Worm (Caenorhabditis elegans): Measurements from ENCODE around the gene tsp-18.
A peak's percentile ranks its signal among the peaks of the same experiment; 100 is the strongest.
"Not testable (repeated sequence)": the region's sequence is repeated elsewhere in the genome, so short reads cannot be mapped to it uniquely, and the experiment has no call there.

tsp-18 gene

ce11 chrII:5876053-5876452 is 28.3 kb upstream of the tsp-18 start, which contains the start of gene F55C12.6:
Gene F55C12.6, minus strand, starts transcription at chrII:5876153.
- TF ChIP-seq lin-54 (GFP tag; optimal IDR thresholded peaks at IDR 0.05) (no peak), ceh-27 (GFP tag; optimal IDR thresholded peaks at IDR 0.05) (no peak), F52B5.7 (tag; optimal IDR thresholded peaks at IDR 0.05) (no peak), snpc-4 (GFP tag; optimal IDR thresholded peaks at IDR 0.05) (no peak), snpc-4 (tag; optimal IDR thresholded peaks at IDR 0.05) (no peak), dox-1 (GFP tag; IDR thresholded peaks at IDR 0.05) (no peak), Y67H2A.10 (GFP tag; conservative IDR thresholded peaks at IDR 0.05) (no peak), nfya-1 (tag; optimal IDR thresholded peaks at IDR 0.05; ENCODE audit: borderline replicate concordance, insufficient read depth) (no peak), die-1 (tag; optimal IDR thresholded peaks at IDR 0.05) (no peak), egrh-3 (GFP tag; IDR thresholded peaks at IDR 0.05) (no peak), Y56A3A.18 (GFP tag; IDR thresholded peaks at IDR 0.05) (no peak), rec-8 (tag; optimal IDR thresholded peaks at IDR 0.05) (no peak), Y53F4B.3 (GFP tag; IDR thresholded peaks at IDR 0.05) (no peak), athp-1 (tag; optimal IDR thresholded peaks at IDR 0.05) (no peak), pha-4 (tag; optimal IDR thresholded peaks at IDR 0.05) (no peak), B0035.1 (tag; optimal IDR thresholded peaks at IDR 0.05) (no peak), tbp1 (GFP tag; optimal IDR thresholded peaks at IDR 0.05) (no peak), nhr-27 (tag; optimal IDR thresholded peaks at IDR 0.05) (no peak)

DNA sequence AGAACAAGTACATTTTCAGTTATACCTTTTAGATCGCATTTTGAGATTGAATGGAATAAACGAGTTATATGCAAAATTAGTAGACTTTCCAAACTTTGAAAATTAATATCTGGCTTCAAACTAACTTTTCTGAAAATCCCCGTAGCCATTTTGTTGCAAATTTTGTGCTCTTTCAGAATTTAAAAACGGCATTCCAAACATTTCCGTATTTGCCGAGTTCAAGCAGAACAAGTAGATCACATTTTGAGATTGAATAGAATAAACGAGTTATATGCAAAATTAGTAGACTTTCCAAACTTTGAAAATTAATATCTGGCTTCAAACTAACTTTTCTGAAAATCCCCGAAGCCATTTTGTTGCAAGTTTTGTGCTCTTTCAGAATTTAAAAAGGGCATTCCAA is 27.8 kb upstream of the tsp-18 start, which contains the start of gene F55C12.2:
Gene F55C12.2 (plus strand): TSS at position 301 of the 400 bp plus-strand sequence.
- not testable (repeated sequence) for TF ChIP-seq nhr-90 (tag; optimal IDR thresholded peaks at IDR 0.05); mel-28 (tag; optimal IDR thresholded peaks at IDR 0.05; ENCODE audit: borderline replicate concordance); ccch-3 (GFP tag; optimal IDR thresholded peaks at IDR 0.05)

- 0 out of 2 replicates have a peak, but pooled peaks have one; percentile 25 for TF ChIP-seq lin-26 (GFP tag; IDR thresholded peaks at IDR 0.05)
- no peak for TF ChIP-seq ztf-6 (GFP tag; IDR thresholded peaks at IDR 0.05)
- no peak for TF ChIP-seq madf-10 (tag; optimal IDR thresholded peaks at IDR 0.05)
- TF ChIP-seq Y79H2A.3 (GFP tag; conservative IDR thresholded peaks at IDR 0.05) = no peak
Observed at ce11 chrII:5880677-5881076, 23.7 kb upstream of the tsp-18 start.

DNA sequence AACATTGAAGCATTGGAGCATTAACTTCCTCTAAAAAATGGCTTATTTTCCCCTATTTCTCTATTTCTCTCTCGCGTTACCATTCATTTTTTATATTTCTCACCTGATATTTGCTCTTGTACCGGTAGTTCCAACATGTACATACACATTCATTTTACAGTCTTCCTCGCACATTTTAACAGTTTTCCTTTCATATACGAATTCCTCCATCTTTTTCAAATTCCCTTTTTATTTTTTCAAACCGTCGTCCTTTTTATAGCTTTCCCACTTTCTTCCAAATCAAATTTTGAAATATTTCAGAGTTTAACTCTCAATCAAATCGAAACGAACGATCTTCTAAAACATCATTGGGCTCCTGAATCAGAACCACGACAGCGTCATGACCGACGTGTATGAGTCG is 20.1 kb upstream of the tsp-18 start, which contains the start of gene rfip-1:
Gene rfip-1 (plus strand): TSS at position 301 of the 400 bp plus-strand sequence.
- TF ChIP-seq aptf-2 (GFP tag; conservative IDR thresholded peaks at IDR 0.05) (no peak), F23B12.7 (tag; optimal IDR thresholded peaks at IDR 0.05; ENCODE audit: insufficient read depth) (no peak), cebp-2 (GFP tag; IDR thresholded peaks at IDR 0.05) (no peak), F55B11.4 (tag; optimal IDR thresholded peaks at IDR 0.05; ENCODE audit: borderline replicate concordance, insufficient read depth) (no peak)

DNA sequence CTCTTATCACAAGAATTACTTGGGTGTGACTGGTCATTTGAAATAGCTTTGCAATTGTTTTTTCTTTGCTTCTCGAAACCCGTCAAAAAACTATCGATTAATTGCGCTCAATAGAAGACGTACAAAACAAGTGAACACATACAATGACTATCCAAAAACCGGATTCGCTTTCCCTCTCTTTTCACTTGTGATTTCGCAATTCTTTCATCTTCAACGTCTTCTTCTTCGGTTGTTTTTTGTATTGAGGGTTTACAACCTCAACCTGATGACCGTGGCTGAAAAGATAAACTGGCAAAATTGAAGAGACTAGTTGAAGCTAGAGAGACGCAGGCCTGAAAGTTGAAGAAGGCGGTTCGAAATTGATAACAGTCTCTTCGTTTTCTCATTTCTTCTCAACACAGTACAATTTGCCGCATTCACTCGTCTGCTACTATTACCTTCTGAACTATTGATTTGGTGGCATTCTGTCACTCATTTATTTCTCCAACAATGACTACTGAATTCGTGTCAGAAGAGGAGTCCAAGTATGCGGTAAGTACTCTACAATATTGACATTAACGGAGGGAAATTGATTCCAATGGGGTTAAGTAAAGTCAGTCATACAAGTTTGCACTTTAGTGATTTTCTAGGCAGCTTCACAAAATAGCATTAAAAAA is 18.3 kb upstream of the tsp-18 start:
- TF ChIP-seq dox-1 (GFP tag; IDR thresholded peaks at IDR 0.05) (0 out of 2 replicates have a peak, but pooled peaks have one; percentile 27), attf-5 (GFP tag; optimal IDR thresholded peaks at IDR 0.05) (no peak), hmg-1.2 (GFP tag; IDR thresholded peaks at IDR 0.05) (peak; percentile 16; the same call in 1 of the 2 replicates), nhr-80 (tag; optimal IDR thresholded peaks at IDR 0.05) (peak; percentile 43), cebp-1 (GFP tag; IDR thresholded peaks at IDR 0.05) (peak; percentile 76; the same call in 1 of the 2 replicates), cebp-1 (tag; optimal IDR thresholded peaks at IDR 0.05) (peak; percentile 94), F55B11.4 (tag; optimal IDR thresholded peaks at IDR 0.05; ENCODE audit: borderline replicate concordance, insufficient read depth) (no peak), lin-35 (GFP tag; optimal IDR thresholded peaks at IDR 0.05) (no peak), T07F8.4 (tag; optimal IDR thresholded peaks at IDR 0.05) (no peak), lin-40 (tag; optimal IDR thresholded peaks at IDR 0.05) (peak; percentile 64), C17E4.6 (GFP tag; IDR thresholded peaks at IDR 0.05) (no peak), D2030.7 (GFP tag; IDR thresholded peaks at IDR 0.05) (no peak), athp-1 (tag; optimal IDR thresholded peaks at IDR 0.05) (no peak)

Measured in whole organism, young adult.